Worm (Caenorhabditis elegans) whole organism, late embryonic: ENCODE data around the gene prdh-1.

Source experiments
- C08G9.2 ChIP-seq: sonication (generic microtip); optimal IDR thresholded peaks from 2 replicates; lab custom pipeline; 2016; ENCODE audit warnings: mild to moderate bottlenecking, missing genetic modification characterization, moderate library complexity, missing compliant biosample characterization
- F13H6.1 ChIP-seq: sonication (generic microtip); optimal IDR thresholded peaks from 2 replicates; lab custom pipeline; 2016; ENCODE audit warnings: missing genetic modification characterization, missing compliant biosample characterization
- ceh-48 ChIP-seq: sonication (generic microtip); optimal IDR thresholded peaks from 2 replicates; lab custom pipeline; 2016; ENCODE audit warnings: missing genetic modification characterization, inconsistent platforms, missing compliant biosample characterization
- ceh-6 ChIP-seq: fragments of 200-800 bp; sonication (Bioruptor generic); optimal IDR thresholded peaks from 2 replicates; lab custom pipeline; 2018; ENCODE audit warnings: mild to moderate bottlenecking, missing genetic modification characterization, missing compliant biosample characterization
- dmd-4 ChIP-seq: sonication (generic microtip); optimal IDR thresholded peaks from 2 replicates; lab custom pipeline; 2016; ENCODE audit warnings: borderline replicate concordance, missing genetic modification characterization, missing compliant biosample characterization
- ets-4 ChIP-seq: sonication (generic microtip); optimal IDR thresholded peaks from 2 replicates; lab custom pipeline; 2016; ENCODE audit warnings: missing genetic modification characterization, missing compliant biosample characterization
- hlh-8 ChIP-seq: sonication (generic microtip); optimal IDR thresholded peaks from 2 replicates; lab custom pipeline; 2016; ENCODE audit warnings: missing genotype, missing genetic modification characterization, missing compliant biosample characterization
- madf-2 ChIP-seq: sonication (generic microtip); optimal IDR thresholded peaks from 2 replicates; lab custom pipeline; 2017; ENCODE audit warnings: missing genetic modification characterization, missing compliant biosample characterization
- nhr-11 ChIP-seq: fragments of 150-350 bp; optimal IDR thresholded peaks from 2 replicates; lab custom pipeline; 2014; ENCODE audit warnings: missing biosample characterization, missing genetic modification characterization
- pqm-1 ChIP-seq: sonication (generic microtip); optimal IDR thresholded peaks from 2 replicates; lab custom pipeline; 2016; ENCODE audit warnings: missing genetic modification characterization, missing compliant biosample characterization
- sox-4 ChIP-seq: sonication (generic microtip); optimal IDR thresholded peaks from 2 replicates; lab custom pipeline; 2017; ENCODE audit warnings: mild to moderate bottlenecking, missing genetic modification characterization, inconsistent platforms, missing compliant biosample characterization
- syd-9 ChIP-seq: sonication (generic microtip); optimal IDR thresholded peaks from 2 replicates; lab custom pipeline; 2016; ENCODE audit warnings: mild to moderate bottlenecking, missing genetic modification characterization, moderate library complexity, missing compliant biosample characterization

DNA sequence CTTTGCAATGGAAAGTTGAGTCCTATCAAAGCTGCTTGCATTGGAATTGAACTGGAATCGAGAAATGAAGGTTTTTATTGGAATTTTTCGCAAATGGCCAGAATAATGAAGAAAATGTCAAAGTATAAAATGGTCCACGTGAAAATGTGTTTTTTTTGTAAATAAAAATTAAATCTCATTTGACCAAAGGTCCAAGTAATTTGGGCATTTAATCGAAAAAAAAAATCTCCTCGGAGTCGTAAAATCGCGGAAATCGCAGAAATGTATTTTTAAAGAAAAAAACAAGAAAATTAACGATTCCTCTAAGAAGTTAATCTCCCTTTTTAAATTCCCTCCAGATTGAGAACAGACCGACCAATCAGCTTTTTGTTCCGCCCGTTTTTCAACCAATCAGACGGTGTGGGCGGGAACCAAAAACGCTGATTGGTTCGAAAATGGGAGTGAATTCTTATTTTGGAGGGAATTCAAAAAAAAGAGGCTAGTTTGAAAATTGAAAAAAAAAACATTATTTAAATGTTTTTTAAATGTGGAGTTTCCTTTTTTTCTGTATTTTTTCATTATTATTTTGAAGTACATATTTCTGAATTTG is at the start of gene prdh-1:
- TF ChIP-seq sox-4 (tag; lab: Kevin White, UChicago) (no peak), ceh-6 (GFP tag; lab: Kevin White, UChicago) (no peak), F13H6.1 (tag; lab: Kevin White, UChicago) (no peak), nhr-11 (no peak), dmd-4 (tag; lab: Kevin White, UChicago) (no peak), hlh-8 (tag; lab: Kevin White, UChicago) (no peak), ceh-48 (tag; lab: Kevin White, UChicago) (no peak), C08G9.2 (no peak), syd-9 (tag; lab: Kevin White, UChicago) (no peak), madf-2 (tag; lab: Kevin White, UChicago) (no peak), pqm-1 (tag; lab: Kevin White, UChicago) (no peak), ets-4 (tag; lab: Kevin White, UChicago) (no peak)
